Fruit fly (Drosophila melanogaster) whole organism, wandering third instar larva: ENCODE measurements around the gene CG10674.

Experiments
- CG32264 ChIP-seq: fragments of 200-800 bp; sonication (Bioruptor generic); optimal IDR thresholded peaks from 2 replicates; lab custom pipeline; 2016; ENCODE audit warnings: missing biosample characterization, missing genetic modification characterization
- CG9705 ChIP-seq: fragments of 200-800 bp; sonication (Bioruptor generic); optimal IDR thresholded peaks from 2 replicates; lab custom pipeline; 2018; ENCODE audit warnings: missing biosample characterization, mild to moderate bottlenecking, missing genetic modification characterization
- CrebA ChIP-seq: fragments of 200-800 bp; sonication (Bioruptor generic); optimal IDR thresholded peaks from 2 replicates; lab custom pipeline; 2016; ENCODE audit warnings: missing biosample characterization, mild to moderate bottlenecking, missing genetic modification characterization, borderline replicate concordance
- Dfd ChIP-seq: fragments of >200 bp; optimal IDR thresholded peaks from 2 replicates; lab custom pipeline; 2017; ENCODE audit warnings: missing biosample characterization, missing genetic modification characterization
- Dif ChIP-seq: fragments of 200-275, 200-300 bp; sonication (Bioruptor generic); optimal IDR thresholded peaks from 2 replicates; lab custom pipeline; 2018; ENCODE audit warnings: missing biosample characterization, missing genetic modification characterization; ENCODE audit not compliant: partially characterized antibody
- HLH106 ChIP-seq: fragments of 200-800 bp; optimal IDR thresholded peaks from 3 replicates; lab custom pipeline; 2019; ENCODE audit warnings: missing biosample characterization, mild to moderate bottlenecking, missing genetic modification characterization, moderate library complexity
- Hnf4 ChIP-seq: fragments of 200-800 bp; sonication (Bioruptor generic); optimal IDR thresholded peaks from 2 replicates; lab custom pipeline; 2016; ENCODE audit warnings: missing biosample characterization, mild to moderate bottlenecking, missing genetic modification characterization
- Hr83 ChIP-seq: fragments of 200-300 bp; sonication (Bioruptor generic); optimal IDR thresholded peaks from 2 replicates; lab custom pipeline; 2016; ENCODE audit warnings: missing biosample characterization, mild to moderate bottlenecking, missing genetic modification characterization, moderate library complexity; ENCODE audit not compliant: poor library complexity, severe bottlenecking
- Jra ChIP-seq: sonication (Bioruptor generic); optimal IDR thresholded peaks from 2 replicates; lab custom pipeline; 2016; ENCODE audit warnings: missing biosample characterization, missing genetic modification characterization
- Mio ChIP-seq: sonication (Bioruptor generic); optimal IDR thresholded peaks from 2 replicates; lab custom pipeline; 2016; ENCODE audit warnings: missing biosample characterization, missing genetic modification characterization
- Myc ChIP-seq: fragments of >200 bp; optimal IDR thresholded peaks from 2 replicates; lab custom pipeline; 2017
- N ChIP-seq: fragments of >200 bp; optimal IDR thresholded peaks from 2 replicates; lab custom pipeline; 2018; ENCODE audit warnings: missing biosample characterization, missing external identifiers, missing genetic modification characterization
- OdsH ChIP-seq: fragments of 200-800 bp; sonication (Bioruptor generic); optimal IDR thresholded peaks from 2 replicates; lab custom pipeline; 2016; ENCODE audit warnings: missing biosample characterization, mild to moderate bottlenecking, missing genetic modification characterization
- Rel ChIP-seq, 2 experiments: fragments of 200-800 bp; sonication (Bioruptor generic) in 1 of 2; optimal IDR thresholded peaks; 2 replicates in 1 of 2; 3 replicates in 1 of 2; lab custom pipeline; 2016 to 2019; ENCODE audit warnings: mild to moderate bottlenecking in 2 of 2, missing biosample characterization in 2 of 2, missing genetic modification characterization in 2 of 2, moderate library complexity in 1 of 2
- Sp1 ChIP-seq: fragments of 200-800 bp; sonication (Bioruptor generic); optimal IDR thresholded peaks from 3 replicates; lab custom pipeline; 2019; ENCODE audit warnings: missing biosample characterization, mild to moderate bottlenecking, missing genetic modification characterization, moderate library complexity
- Vsx2 ChIP-seq: fragments of 200-300, 225-300 bp; sonication (Bioruptor generic); optimal IDR thresholded peaks from 2 replicates; lab custom pipeline; 2018; ENCODE audit warnings: missing biosample characterization, missing genetic modification characterization; ENCODE audit not compliant: partially characterized antibody
- br ChIP-seq: fragments of 200-800 bp; sonication (Bioruptor generic); optimal IDR thresholded peaks from 2 replicates; lab custom pipeline; 2016; ENCODE audit warnings: missing biosample characterization, missing genetic modification characterization
- brk ChIP-seq: fragments of 200-800 bp; sonication (Bioruptor generic); optimal IDR thresholded peaks from 2 replicates; lab custom pipeline; 2016; ENCODE audit warnings: missing biosample characterization, mild to moderate bottlenecking, missing genetic modification characterization
- dl ChIP-seq, 2 experiments: fragments of 175-275, 200-275 bp in 1 of 2; fragments of 200-275 bp in 1 of 2; sonication (Bioruptor generic); optimal IDR thresholded peaks; lab custom pipeline; 2018; ENCODE audit warnings: mild to moderate bottlenecking in 2 of 2, missing biosample characterization in 2 of 2, missing genetic modification characterization in 2 of 2, moderate library complexity in 2 of 2; ENCODE audit not compliant: partially characterized antibody in 2 of 2, insufficient read depth in 1 of 2
- dmrt93B ChIP-seq: fragments of 200-800 bp; sonication (Bioruptor generic); optimal IDR thresholded peaks from 2 replicates; lab custom pipeline; 2018; ENCODE audit warnings: missing biosample characterization, mild to moderate bottlenecking, missing genetic modification characterization
- dsf ChIP-seq: sonication (Bioruptor generic); optimal IDR thresholded peaks from 2 replicates; lab custom pipeline; 2016; ENCODE audit warnings: missing biosample characterization, missing genetic modification characterization, borderline replicate concordance
- ey ChIP-seq: fragments of 200-800 bp; sonication (Bioruptor generic); optimal IDR thresholded peaks from 2 replicates; lab custom pipeline; 2016; ENCODE audit warnings: missing biosample characterization, missing genetic modification characterization
- foxo ChIP-seq, 2 experiments: fragments of 200-800 bp; sonication (Bioruptor generic); optimal IDR thresholded peaks; 2 replicates in 1 of 2; 3 replicates in 1 of 2; lab custom pipeline; 2016 to 2017; ENCODE audit warnings: missing biosample characterization in 2 of 2, missing genetic modification characterization in 2 of 2
- fru ChIP-seq: fragments of 200-800 bp; sonication (Bioruptor generic); optimal IDR thresholded peaks from 3 replicates; lab custom pipeline; 2016; ENCODE audit warnings: missing biosample characterization, mild to moderate bottlenecking, missing genetic modification characterization
- jim ChIP-seq: fragments of 175-275, 200-325 bp; sonication (Bioruptor generic); optimal IDR thresholded peaks from 2 replicates; lab custom pipeline; 2016; ENCODE audit warnings: missing biosample characterization, mild to moderate bottlenecking, missing genetic modification characterization
- lola ChIP-seq: fragments of >200 bp; optimal IDR thresholded peaks from 2 replicates; lab custom pipeline; 2017; ENCODE audit warnings: missing biosample characterization, missing genetic modification characterization
- pan ChIP-seq: fragments of >200 bp; optimal IDR thresholded peaks from 2 replicates; lab custom pipeline; 2017
- psq ChIP-seq: fragments of 200-800 bp; sonication (Bioruptor generic); optimal IDR thresholded peaks from 3 replicates; lab custom pipeline; 2017; ENCODE audit warnings: missing biosample characterization, mild to moderate bottlenecking, missing genetic modification characterization, moderate library complexity
- rgr ChIP-seq: fragments of 200-800 bp; sonication (Bioruptor generic); optimal IDR thresholded peaks from 3 replicates; lab custom pipeline; 2016; ENCODE audit warnings: missing biosample characterization, mild to moderate bottlenecking, missing genetic modification characterization
- sage ChIP-seq: fragments of 200-800 bp; sonication (Bioruptor generic); optimal IDR thresholded peaks from 2 replicates; lab custom pipeline; 2016; ENCODE audit warnings: missing biosample characterization, mild to moderate bottlenecking, missing genetic modification characterization
- sv ChIP-seq: fragments of 200-800 bp; sonication (Bioruptor generic); optimal IDR thresholded peaks from 3 replicates; lab custom pipeline; 2016; ENCODE audit warnings: missing biosample characterization, missing genetic modification characterization
- tai ChIP-seq: sonication (Bioruptor generic); optimal IDR thresholded peaks from 2 replicates; lab custom pipeline; 2016; ENCODE audit warnings: missing biosample characterization, missing genetic modification characterization
- usp ChIP-seq: fragments of >200 bp; optimal IDR thresholded peaks from 2 replicates; lab custom pipeline; 2017; ENCODE audit warnings: missing biosample characterization, missing genetic modification characterization
- woc ChIP-seq: sonication (Bioruptor generic); optimal IDR thresholded peaks from 2 replicates; lab custom pipeline; 2016; ENCODE audit warnings: missing biosample characterization, mild to moderate bottlenecking, missing genetic modification characterization

CG10674 gene

DNA sequence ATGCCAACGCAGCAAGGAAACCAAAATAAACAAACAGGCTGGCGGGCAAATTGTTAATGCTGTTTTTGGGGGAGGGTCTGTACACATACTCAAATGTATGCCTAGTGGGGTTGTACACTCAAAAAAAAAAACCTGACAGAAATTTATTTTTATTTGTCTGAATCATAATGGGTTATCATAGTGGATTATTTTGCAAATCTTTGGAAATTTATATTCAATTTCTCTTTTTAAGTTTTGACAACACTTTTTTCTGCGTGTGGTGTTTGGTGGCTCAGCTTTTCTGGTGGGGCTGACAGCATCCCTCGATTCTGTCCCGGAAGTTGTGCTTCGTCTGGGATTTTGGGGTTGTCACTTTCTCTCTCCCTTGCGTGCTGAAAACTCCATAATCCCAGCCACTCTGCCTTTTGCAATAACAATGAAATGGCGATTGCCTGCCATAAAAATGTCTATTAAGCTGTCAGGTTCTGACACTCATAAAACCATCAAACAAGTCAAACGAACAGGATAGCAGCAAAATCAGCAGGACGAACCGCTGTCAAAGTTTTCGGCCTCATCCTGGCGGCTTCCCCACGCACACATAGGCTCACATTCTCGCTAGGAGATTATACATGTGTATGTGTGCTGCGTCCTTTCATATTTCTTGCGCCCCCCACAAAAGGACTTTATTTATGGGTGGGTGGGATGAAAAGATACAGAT is 19.0 kb upstream of the CG10674 start (continued):
- no peak for TF ChIP-seq dl (GFP tag; optimal IDR thresholded peaks at IDR 0.05; lab: Kevin White, UChicago; ENCODE audit: insufficient read depth in 1 of 2, partially characterized antibody in 2 of 2)
- TF ChIP-seq Dfd: no peak

DNA sequence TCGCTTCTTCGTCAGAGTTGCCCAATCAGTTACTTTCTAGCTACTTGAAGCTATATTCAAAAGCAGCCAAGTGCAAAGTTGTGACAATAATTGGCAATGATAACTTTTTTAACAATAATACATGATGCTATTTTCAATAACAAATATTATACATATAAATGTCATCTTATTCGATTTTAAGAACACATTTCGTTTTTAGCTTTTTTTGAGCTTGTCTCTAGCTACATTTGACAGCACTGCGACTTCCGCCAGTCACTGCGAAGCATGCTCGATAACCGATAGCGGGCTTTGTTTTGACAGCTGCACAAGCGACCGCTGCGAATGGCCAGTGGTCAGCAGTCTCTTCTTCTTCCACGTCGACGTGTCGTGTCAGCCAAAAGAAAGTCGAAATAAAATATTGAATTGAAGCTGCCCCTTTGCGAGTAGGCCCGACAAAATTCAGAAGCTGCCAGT is 16.3 kb upstream of the CG10674 start, which contains the start of the genes Gen and Srp54k:
TSS of gene Gen (minus strand) at position 23 of the 453 bp plus-strand sequence.
TSS of gene Srp54k (plus strand) at position 325 of the 453 bp plus-strand sequence.
- TF ChIP-seq lola (no peak), foxo (GFP tag; optimal IDR thresholded peaks at IDR 0.05; lab: Kevin White, UChicago) (no peak), Dfd (no peak), Jra (GFP tag; lab: Kevin White, UChicago) (no peak), Hr83 (GFP tag; lab: Kevin White, UChicago) (no peak), Myc (lab: Kevin White, UChicago) (peak; percentile 100), HLH106 (tag; lab: Kevin White, UChicago) (peak; percentile 43), rgr (GFP tag; lab: Kevin White, UChicago) (no peak), fru (GFP tag; lab: Kevin White, UChicago) (no peak), psq (GFP tag; lab: Kevin White, UChicago) (peak; percentile 1), dmrt93B (no peak), Rel (GFP tag; optimal IDR thresholded peaks at IDR 0.05; lab: Kevin White, UChicago) (no peak), Rel (tag; optimal IDR thresholded peaks at IDR 0.05; lab: Kevin White, UChicago) (peak; percentile 6), Mio (no peak), brk (GFP tag; lab: Kevin White, UChicago) (no peak), pan (lab: Kevin White, UChicago) (no peak), Hnf4 (GFP tag; lab: Kevin White, UChicago) (no peak), CG9705 (GFP tag; lab: Kevin White, UChicago) (peak; percentile 13), tai (GFP tag; lab: Kevin White, UChicago) (no peak), Dif (peak; percentile 39), N (GFP tag; lab: Kevin White, UChicago) (no peak), dsf (no peak), OdsH (GFP tag; lab: Kevin White, UChicago) (peak; percentile 32), CrebA (GFP tag; lab: Kevin White, UChicago) (no peak), ey (peak; percentile 36), sv (GFP tag; lab: Kevin White, UChicago) (peak; percentile 7), Vsx2 (GFP tag; lab: Kevin White, UChicago) (no peak), Sp1 (GFP tag; lab: Kevin White, UChicago) (peak; percentile 48), usp (GFP tag; lab: Kevin White, UChicago) (no peak), br (GFP tag; lab: Kevin White, UChicago) (no peak), CG32264 (GFP tag; lab: Kevin White, UChicago) (no peak), sage (GFP tag; lab: Kevin White, UChicago) (no peak)

DNA sequence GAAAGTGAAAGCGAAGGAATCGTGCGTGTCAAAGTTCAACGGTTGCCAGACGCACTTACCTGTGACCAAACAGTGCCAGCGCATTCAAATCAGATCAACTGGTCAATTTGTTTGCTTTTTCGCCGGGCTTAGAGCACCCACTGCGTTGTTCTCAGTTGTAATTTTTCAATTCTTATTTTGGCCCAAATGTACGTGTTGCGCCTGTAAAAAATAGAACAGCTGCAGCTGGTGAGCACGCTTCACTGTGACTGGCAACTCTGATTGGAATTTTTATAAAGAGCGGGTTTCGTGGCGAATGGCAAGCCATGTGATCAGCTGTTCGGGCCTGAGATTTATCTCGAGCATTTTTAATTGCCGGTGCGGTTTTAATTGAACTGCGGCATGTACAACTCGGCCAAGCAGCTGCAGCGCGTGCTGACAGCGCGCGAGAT is 9.7 kb upstream of the CG10674 start, which contains the start of the genes Fitm and AlaRS-m:
TSS of gene Fitm (minus strand) at position 250 of the 431 bp plus-strand sequence.
TSS of gene AlaRS-m (plus strand) at position 285 of the 431 bp plus-strand sequence.
- TF ChIP-seq pan (lab: Kevin White, UChicago): no peak
- no peak for TF ChIP-seq Hnf4 (GFP tag; lab: Kevin White, UChicago)
- peak; percentile 58 for TF ChIP-seq Myc (lab: Kevin White, UChicago)
- no peak for TF ChIP-seq Rel (GFP tag; optimal IDR thresholded peaks at IDR 0.05; lab: Kevin White, UChicago)
- TF ChIP-seq Rel (tag; optimal IDR thresholded peaks at IDR 0.05; lab: Kevin White, UChicago): peak; percentile 32
- TF ChIP-seq Sp1 (GFP tag; lab: Kevin White, UChicago): no peak
- no peak for TF ChIP-seq woc (GFP tag; lab: Kevin White, UChicago)
- TF ChIP-seq jim (GFP tag; lab: Kevin White, UChicago): no peak
- TF ChIP-seq OdsH (GFP tag; lab: Kevin White, UChicago): no peak
